Fruit fly (Drosophila melanogaster): Measurements from ENCODE around the gene CG14431.

The CG14431 gene

dm6 chrX:7011063-7011743 is 103.1 kb downstream of the CG14431 start, which contains the start of the genes cm, sloth1 and sloth2:
TSS of gene cm (minus strand) at chrX:7011145.
TSS of gene sloth1 (plus strand) at chrX:7011357.
TSS of gene sloth2 (plus strand) at chrX:7011357.
- TF ChIP-seq dsf (GFP tag; optimal IDR thresholded peaks at IDR 0.05; ENCODE audit: borderline replicate concordance), result peak; percentile 83
- TF ChIP-seq HLH106 (tag; optimal IDR thresholded peaks at IDR 0.05), result peak; percentile 88
- TF ChIP-seq CG9705 (GFP tag; optimal IDR thresholded peaks at IDR 0.05), result peak; percentile 77
- TF ChIP-seq br (GFP tag; optimal IDR thresholded peaks at IDR 0.05), result peak; percentile 91
- TF ChIP-seq Hr83 (GFP tag; optimal IDR thresholded peaks at IDR 0.05; ENCODE audit: poor library complexity, severe bottlenecking), result peak; percentile 77
- TF ChIP-seq OdsH (GFP tag; optimal IDR thresholded peaks at IDR 0.05), result peak; percentile 86
- TF ChIP-seq lola (GFP tag; optimal IDR thresholded peaks at IDR 0.05), result no peak
- peak; percentile 86 for TF ChIP-seq fru (GFP tag; optimal IDR thresholded peaks at IDR 0.05)
- peak; percentile 91 for TF ChIP-seq woc (GFP tag; optimal IDR thresholded peaks at IDR 0.05)
- TF ChIP-seq Dif (GFP tag; optimal IDR thresholded peaks at IDR 0.05; ENCODE audit: partially characterized antibody), result no peak
- no peak for TF ChIP-seq dl (GFP tag; optimal IDR thresholded peaks at IDR 0.05; ENCODE audit: insufficient read depth in 1 of 2, partially characterized antibody in 2 of 2)
- TF ChIP-seq Vsx2 (GFP tag; optimal IDR thresholded peaks at IDR 0.05; ENCODE audit: partially characterized antibody), result no peak
- no peak for TF ChIP-seq pan (optimal IDR thresholded peaks at IDR 0.05)
- TF ChIP-seq Hnf4 (GFP tag; optimal IDR thresholded peaks at IDR 0.05), result peak; percentile 95
- no peak for TF ChIP-seq jim (GFP tag; optimal IDR thresholded peaks at IDR 0.05)
- TF ChIP-seq rgr (GFP tag; optimal IDR thresholded peaks at IDR 0.05), result peak; percentile 92
- peak; percentile 54 to 91 for TF ChIP-seq foxo (GFP tag; optimal IDR thresholded peaks at IDR 0.05)
- peak; percentile 91 for TF ChIP-seq tai (GFP tag; optimal IDR thresholded peaks at IDR 0.05)
- TF ChIP-seq Rel (GFP tag; optimal IDR thresholded peaks at IDR 0.05), result no peak
- peak; percentile 80 for TF ChIP-seq Rel (tag; optimal IDR thresholded peaks at IDR 0.05)
- peak; percentile 89 for TF ChIP-seq h (GFP tag; optimal IDR thresholded peaks at IDR 0.05)
- TF ChIP-seq Dfd (GFP tag; optimal IDR thresholded peaks at IDR 0.05), result no peak
- TF ChIP-seq N (GFP tag; optimal IDR thresholded peaks at IDR 0.05), result no peak
- TF ChIP-seq sv (GFP tag; optimal IDR thresholded peaks at IDR 0.05), result peak; percentile 80
- no peak for TF ChIP-seq Myc (optimal IDR thresholded peaks at IDR 0.05)
- TF ChIP-seq ey (GFP tag; optimal IDR thresholded peaks at IDR 0.05), result peak; percentile 84
- peak; percentile 76 for TF ChIP-seq brk (GFP tag; optimal IDR thresholded peaks at IDR 0.05)
- TF ChIP-seq Mio (GFP tag; optimal IDR thresholded peaks at IDR 0.05), result peak; percentile 4
- peak; percentile 85 for TF ChIP-seq GATAd (GFP tag; optimal IDR thresholded peaks at IDR 0.05)
- TF ChIP-seq psq (GFP tag; optimal IDR thresholded peaks at IDR 0.05), result peak; percentile 82
- TF ChIP-seq Sp1 (GFP tag; optimal IDR thresholded peaks at IDR 0.05), result peak; percentile 86
- peak; percentile 65 for TF ChIP-seq dmrt93B (GFP tag; optimal IDR thresholded peaks at IDR 0.05)
- TF ChIP-seq CG32264 (GFP tag; optimal IDR thresholded peaks at IDR 0.05), result peak; percentile 66
- peak; percentile 65 for TF ChIP-seq sage (GFP tag; optimal IDR thresholded peaks at IDR 0.05)
- no peak for TF ChIP-seq Abd-B (GFP tag; optimal IDR thresholded peaks at IDR 0.05)
- peak; percentile 95 for TF ChIP-seq Jra (GFP tag; optimal IDR thresholded peaks at IDR 0.05)

dm6 chrX:7013320-7014214 is 105.5 kb downstream of the CG14431 start, which contains the start of the genes CG3032 and CG4593:
TSS of gene CG3032 (minus strand) at chrX:7013881.
TSS of gene CG4593 (plus strand) at chrX:7013887.
- TF ChIP-seq HLH106 (tag; optimal IDR thresholded peaks at IDR 0.05), result peak; percentile 87
- peak; percentile 77 for TF ChIP-seq Sp1 (GFP tag; optimal IDR thresholded peaks at IDR 0.05)
- peak; percentile 81 for TF ChIP-seq sage (GFP tag; optimal IDR thresholded peaks at IDR 0.05)
- TF ChIP-seq Dif (GFP tag; optimal IDR thresholded peaks at IDR 0.05; ENCODE audit: partially characterized antibody), result no peak
- TF ChIP-seq Hr78 (GFP tag; optimal IDR thresholded peaks at IDR 0.05), result no peak
- TF ChIP-seq sv (GFP tag; optimal IDR thresholded peaks at IDR 0.05), result peak; percentile 70
- no peak for TF ChIP-seq Abd-B (GFP tag; optimal IDR thresholded peaks at IDR 0.05)
- peak; percentile 60 for TF ChIP-seq Jra (GFP tag; optimal IDR thresholded peaks at IDR 0.05)
- TF ChIP-seq Dfd (GFP tag; optimal IDR thresholded peaks at IDR 0.05), result no peak
- peak; percentile 78 for TF ChIP-seq dmrt93B (GFP tag; optimal IDR thresholded peaks at IDR 0.05)
- TF ChIP-seq pan (optimal IDR thresholded peaks at IDR 0.05), result no peak
- TF ChIP-seq Rel (GFP tag; optimal IDR thresholded peaks at IDR 0.05), result no peak
- TF ChIP-seq Rel (tag; optimal IDR thresholded peaks at IDR 0.05), result peak; percentile 34
- TF ChIP-seq GATAd (GFP tag; optimal IDR thresholded peaks at IDR 0.05), result no peak
- peak; percentile 59 for TF ChIP-seq CG32264 (GFP tag; optimal IDR thresholded peaks at IDR 0.05)
- peak; percentile 82 for TF ChIP-seq fru (GFP tag; optimal IDR thresholded peaks at IDR 0.05)
- no peak for TF ChIP-seq N (GFP tag; optimal IDR thresholded peaks at IDR 0.05)
- TF ChIP-seq brk (GFP tag; optimal IDR thresholded peaks at IDR 0.05), result peak; percentile 49
- TF ChIP-seq Mio (GFP tag; optimal IDR thresholded peaks at IDR 0.05), result peak; percentile 56
- peak; percentile 73 for TF ChIP-seq psq (GFP tag; optimal IDR thresholded peaks at IDR 0.05)
- peak; percentile 56 for TF ChIP-seq Hr83 (GFP tag; optimal IDR thresholded peaks at IDR 0.05; ENCODE audit: poor library complexity, severe bottlenecking)
- peak; percentile 91 for TF ChIP-seq rgr (GFP tag; optimal IDR thresholded peaks at IDR 0.05)
- peak; percentile 85 for TF ChIP-seq h (GFP tag; optimal IDR thresholded peaks at IDR 0.05)
- no peak for TF ChIP-seq Myc (optimal IDR thresholded peaks at IDR 0.05)
- TF ChIP-seq jim (GFP tag; optimal IDR thresholded peaks at IDR 0.05), result no peak
- no peak for TF ChIP-seq CrebA (GFP tag; optimal IDR thresholded peaks at IDR 0.05; ENCODE audit: borderline replicate concordance)
- peak; percentile 50 for TF ChIP-seq dsf (GFP tag; optimal IDR thresholded peaks at IDR 0.05; ENCODE audit: borderline replicate concordance)
- TF ChIP-seq br (GFP tag; optimal IDR thresholded peaks at IDR 0.05), result peak; percentile 71
- TF ChIP-seq dl (GFP tag; optimal IDR thresholded peaks at IDR 0.05; ENCODE audit: insufficient read depth in 1 of 2, partially characterized antibody in 2 of 2), result no peak
- TF ChIP-seq tai (GFP tag; optimal IDR thresholded peaks at IDR 0.05), result peak; percentile 76
- TF ChIP-seq usp (GFP tag; optimal IDR thresholded peaks at IDR 0.05), result no peak
- TF ChIP-seq woc (GFP tag; optimal IDR thresholded peaks at IDR 0.05), result peak; percentile 83
- peak; percentile 87 for TF ChIP-seq Hnf4 (GFP tag; optimal IDR thresholded peaks at IDR 0.05)
- TF ChIP-seq OdsH (GFP tag; optimal IDR thresholded peaks at IDR 0.05), result peak; percentile 77
- TF ChIP-seq foxo (GFP tag; optimal IDR thresholded peaks at IDR 0.05), result peak; percentile 6 to 88
- no peak for TF ChIP-seq Vsx2 (GFP tag; optimal IDR thresholded peaks at IDR 0.05; ENCODE audit: partially characterized antibody)
- TF ChIP-seq lola (GFP tag; optimal IDR thresholded peaks at IDR 0.05), result no peak
